Worm (Caenorhabditis elegans): ENCODE data around the gene aakb-2.

aakb-2 gene

DNA sequence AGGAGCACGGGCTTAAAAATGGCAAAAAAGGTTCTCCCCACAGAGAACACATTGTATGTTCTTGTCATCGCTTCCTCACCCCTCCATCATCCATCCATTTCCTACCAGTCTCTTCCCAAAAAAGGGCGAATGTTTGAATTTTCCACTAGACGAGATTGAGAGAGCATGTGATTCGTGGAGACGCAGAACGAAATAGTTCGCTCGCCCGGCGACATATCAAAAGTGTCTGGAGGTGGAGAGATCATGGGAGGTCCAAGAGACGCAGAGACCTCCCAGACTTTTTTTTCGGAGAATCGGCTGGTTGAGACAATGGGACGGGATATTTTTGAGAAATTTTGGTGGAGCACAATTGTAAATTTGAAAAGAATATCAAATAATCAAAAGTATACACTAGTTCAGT is 28.6 kb upstream of the aakb-2 start:
- TF ChIP-seq B0019.2 (GFP tag; conservative IDR thresholded peaks at IDR 0.05) (no peak), hmg-1.2 (GFP tag; IDR thresholded peaks at IDR 0.05) (peak; percentile 60)

- TF ChIP-seq F39B2.1 (GFP tag; IDR thresholded peaks at IDR 0.05), result no peak
- no peak for TF ChIP-seq fkh-3 (tag; optimal IDR thresholded peaks at IDR 0.05)
- no peak for TF ChIP-seq nfya-1 (tag; optimal IDR thresholded peaks at IDR 0.05; ENCODE audit: borderline replicate concordance, insufficient read depth)
- TF ChIP-seq F49E8.2 (tag; optimal IDR thresholded peaks at IDR 0.05; ENCODE audit: insufficient read depth), result no peak
- TF ChIP-seq ztf-6 (GFP tag; IDR thresholded peaks at IDR 0.05), result no peak
- TF ChIP-seq F37B4.10 (GFP tag; IDR thresholded peaks at IDR 0.05), result no peak
- TF ChIP-seq B0019.2 (GFP tag; conservative IDR thresholded peaks at IDR 0.05), result no peak
- no peak for TF ChIP-seq ztf-26 (tag; optimal IDR thresholded peaks at IDR 0.05)
- TF ChIP-seq ccch-3 (GFP tag; optimal IDR thresholded peaks at IDR 0.05), result no peak
- no peak for TF ChIP-seq attf-6 (GFP tag; IDR thresholded peaks at IDR 0.05)
- no peak for TF ChIP-seq Y53G8AR.9 (GFP tag; conservative IDR thresholded peaks at IDR 0.05)
- TF ChIP-seq unc-62 (GFP tag; optimal IDR thresholded peaks at IDR 0.05), result no peak
- no peak for TF ChIP-seq ceh-27 (GFP tag; optimal IDR thresholded peaks at IDR 0.05)
- TF ChIP-seq ceh-79 (tag; optimal IDR thresholded peaks at IDR 0.05), result no peak
- no peak for TF ChIP-seq cebp-1 (GFP tag; IDR thresholded peaks at IDR 0.05)
- no peak for TF ChIP-seq cebp-1 (tag; optimal IDR thresholded peaks at IDR 0.05)
- TF ChIP-seq nhr-27 (tag; optimal IDR thresholded peaks at IDR 0.05), result no peak
- TF ChIP-seq attf-3 (GFP tag; conservative IDR thresholded peaks at IDR 0.05), result no peak
- TF ChIP-seq rec-8 (tag; optimal IDR thresholded peaks at IDR 0.05), result no peak
- no peak for TF ChIP-seq hlh-26 (GFP tag; conservative IDR thresholded peaks at IDR 0.05)
Observed at ce11 chrIII:11218150-11218841, 18.6 kb upstream of the aakb-2 start, which contains the start of the genes tbx-34 and wht-8. TSS of gene tbx-34 (minus strand) at chrIII:11218250. TSS of gene wht-8 (plus strand) at chrIII:11218791.

ce11 chrIII:11221583-11222191 is 15.3 kb upstream of the aakb-2 start:
- TF ChIP-seq pha-4 (tag; optimal IDR thresholded peaks at IDR 0.05) (no peak), Y95B8A.8 (GFP tag; IDR thresholded peaks at IDR 0.05) (no peak), madf-8 (GFP tag; conservative IDR thresholded peaks at IDR 0.05) (no peak), C17E4.6 (GFP tag; IDR thresholded peaks at IDR 0.05) (no peak), mxl-1 (tag; optimal IDR thresholded peaks at IDR 0.05) (no peak), ceh-100 (GFP tag; IDR thresholded peaks at IDR 0.05) (no peak), hmg-20 (GFP tag; IDR thresholded peaks at IDR 0.05) (no peak), nhr-120 (GFP tag; IDR thresholded peaks at IDR 0.05) (no peak), unc-62 (GFP tag; optimal IDR thresholded peaks at IDR 0.05) (no peak), tbp1 (GFP tag; optimal IDR thresholded peaks at IDR 0.05) (no peak), nhr-179 (tag; optimal IDR thresholded peaks at IDR 0.05) (no peak), ztf-26 (tag; optimal IDR thresholded peaks at IDR 0.05) (no peak), nfyb-1 (GFP tag; IDR thresholded peaks at IDR 0.05) (no peak), somi-1 (GFP tag; optimal IDR thresholded peaks at IDR 0.05) (no peak), C06A6.2 (GFP tag; conservative IDR thresholded peaks at IDR 0.05) (no peak)

All from whole organism, young adult.